Fruit fly (Drosophila melanogaster) whole organism, pupa: ENCODE measurements around the gene CG1571.

Experiments used
- CG10348 ChIP-seq: fragments of 200-800 bp; sonication (Bioruptor generic); IDR thresholded peaks from 2 replicates; pipeline ENCODE4 v1.3.6; 2022; ENCODE audit warnings: missing biosample characterization, missing genetic modification characterization
- CG12605 ChIP-seq: fragments of 200-800 bp; sonication (Bioruptor generic); IDR thresholded peaks from 2 replicates; pipeline ENCODE4 v1.3.6; 2022; ENCODE audit warnings: missing biosample characterization, missing genetic modification characterization
- CG13204 ChIP-seq: fragments of 200-800 bp; sonication (Bioruptor generic); optimal IDR thresholded peaks from 2 replicates; lab custom pipeline; 2018; ENCODE audit warnings: missing biosample characterization, mild to moderate bottlenecking, missing genetic modification characterization, moderate library complexity
- CG14655 ChIP-seq: fragments of 200-800 bp; sonication (Bioruptor generic); optimal IDR thresholded peaks from 3 replicates; lab custom pipeline; 2017; ENCODE audit warnings: mild to moderate bottlenecking, missing biosample characterization, missing genetic modification reagents, missing genetic modification characterization
- CG15710 ChIP-seq: fragments of 200-800 bp; sonication (Bioruptor generic); optimal IDR thresholded peaks from 2 replicates; lab custom pipeline; 2018; ENCODE audit warnings: missing biosample characterization, mild to moderate bottlenecking, missing genetic modification characterization, moderate library complexity
- CG17806 ChIP-seq: fragments of 200-800 bp; sonication (Bioruptor generic); optimal IDR thresholded peaks from 2 replicates; lab custom pipeline; 2018; ENCODE audit warnings: missing biosample characterization, mild to moderate bottlenecking, missing genetic modification characterization, moderate library complexity
- CG32121 ChIP-seq: fragments of 200-800 bp; sonication (Bioruptor generic); IDR thresholded peaks from 2 replicates; pipeline ENCODE4 v1.3.6; 2022; ENCODE audit warnings: missing biosample characterization, missing genetic modification characterization
- CG34367 ChIP-seq: fragments of 200-800 bp; sonication (Bioruptor generic); optimal IDR thresholded peaks from 2 replicates; lab custom pipeline; 2018; ENCODE audit warnings: missing biosample characterization, mild to moderate bottlenecking, missing genetic modification characterization
- CG4496 ChIP-seq: fragments of 200-800 bp; sonication (Bioruptor generic); IDR thresholded peaks from 3 replicates; pipeline ENCODE4 v1.3.6; 2022; ENCODE audit warnings: missing biosample characterization, missing genetic modification characterization
- CG8159 ChIP-seq: fragments of 200-800 bp; sonication (Bioruptor generic); optimal IDR thresholded peaks from 3 replicates; lab custom pipeline; 2018; ENCODE audit warnings: missing biosample characterization, mild to moderate bottlenecking, missing genetic modification characterization, moderate library complexity
- CG8301 ChIP-seq: fragments of 200-800 bp; sonication (Bioruptor generic); optimal IDR thresholded peaks from 2 replicates; lab custom pipeline; 2018; ENCODE audit warnings: missing biosample characterization, mild to moderate bottlenecking, missing genetic modification characterization
- CG9948 ChIP-seq: fragments of 200-800 bp; sonication (Bioruptor generic); optimal IDR thresholded peaks from 2 replicates; lab custom pipeline; 2018; ENCODE audit warnings: missing biosample characterization, mild to moderate bottlenecking, missing genetic modification characterization, moderate library complexity
- D1 ChIP-seq: fragments of 200-800 bp; sonication (Bioruptor generic); optimal IDR thresholded peaks from 2 replicates; lab custom pipeline; 2018; ENCODE audit warnings: missing biosample characterization, mild to moderate bottlenecking, missing genetic modification characterization, moderate library complexity
- EcR ChIP-seq: fragments of 200-800 bp; sonication (Bioruptor generic); optimal IDR thresholded peaks from 3 replicates; lab custom pipeline; 2019; ENCODE audit warnings: missing biosample characterization, missing genetic modification characterization, mild to moderate bottlenecking, moderate library complexity, missing genetic modification reagents
- Ets98B ChIP-seq: fragments of 200-800 bp; sonication (Bioruptor generic); IDR thresholded peaks from 2 replicates; pipeline ENCODE4 v1.3.6; 2022; ENCODE audit warnings: missing biosample characterization, missing genetic modification characterization
- Pif1A ChIP-seq: fragments of 200-800 bp; sonication (Bioruptor generic); optimal IDR thresholded peaks from 3 replicates; lab custom pipeline; 2016; ENCODE audit warnings: missing biosample characterization, missing genetic modification characterization
- Pif1B ChIP-seq: fragments of 200-800 bp; sonication (Bioruptor generic); optimal IDR thresholded peaks from 3 replicates; lab custom pipeline; 2016; ENCODE audit warnings: missing biosample characterization, missing genetic modification characterization
- Snoo ChIP-seq: fragments of 200-800 bp; sonication (Bioruptor generic); optimal IDR thresholded peaks from 3 replicates; lab custom pipeline; 2017; ENCODE audit warnings: missing biosample characterization, mild to moderate bottlenecking, missing genetic modification characterization, inconsistent platforms
- fd96Ca ChIP-seq: fragments of 200-800 bp; sonication (Bioruptor generic); IDR thresholded peaks from 3 replicates; pipeline ENCODE4 v1.3.6; 2022; ENCODE audit warnings: missing biosample characterization, missing genetic modification characterization
- gl ChIP-seq: fragments of 200-800 bp; sonication (Bioruptor generic); optimal IDR thresholded peaks from 2 replicates; lab custom pipeline; 2018; ENCODE audit warnings: missing biosample characterization, mild to moderate bottlenecking, missing genetic modification characterization
- rn ChIP-seq: fragments of 200-800 bp; sonication (Bioruptor generic); IDR thresholded peaks from 2 replicates; pipeline ENCODE4 v1.3.6; 2022; ENCODE audit warnings: missing biosample characterization, missing genetic modification characterization

CG1571 gene

DNA sequence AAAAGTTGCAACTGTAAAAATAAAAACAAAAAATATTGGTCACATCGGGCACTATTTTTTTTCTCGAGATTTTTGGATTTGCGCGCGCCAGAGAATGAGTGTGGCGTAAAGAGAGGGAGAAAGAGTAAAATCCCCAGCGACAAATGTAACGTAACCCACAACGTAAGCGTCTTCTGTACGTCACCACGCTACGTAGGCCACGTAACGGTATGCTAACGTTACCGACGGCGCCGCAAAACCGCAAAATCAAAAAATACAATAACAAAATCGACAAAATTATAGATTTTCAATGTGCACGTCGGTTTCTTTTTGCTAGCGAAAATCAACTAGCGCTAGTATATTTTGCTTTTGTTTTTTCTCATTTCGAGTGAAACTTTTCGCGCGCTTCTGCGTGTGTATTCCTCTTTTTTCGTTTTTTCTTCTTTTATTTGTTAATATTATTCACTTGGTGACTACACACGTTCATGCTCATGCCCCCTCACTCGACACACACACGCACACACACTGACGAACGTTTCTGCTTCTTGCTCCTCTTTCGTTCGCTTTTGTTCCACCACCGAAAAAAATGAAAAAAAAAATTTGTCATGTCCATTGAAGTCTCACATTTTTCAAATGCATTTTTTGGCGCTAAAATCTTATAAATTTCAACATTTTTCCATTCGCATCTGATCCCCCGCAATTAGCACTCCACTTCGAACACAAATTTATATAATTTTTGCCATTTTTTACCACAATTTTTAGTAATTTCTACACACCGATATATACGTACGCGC is 15.3 kb upstream of the CG1571 start:
- TF ChIP-seq CG9948 (tag; lab: Kevin White, UChicago) = no peak
- TF ChIP-seq Ets98B = peak; percentile 34; the same call in 1 of the 2 replicates
- peak; percentile 15 for TF ChIP-seq Pif1B (GFP tag; lab: Kevin White, UChicago)
- TF ChIP-seq Pif1A = peak; percentile 7
- TF ChIP-seq, all 21 proteins: peak for 3

DNA sequence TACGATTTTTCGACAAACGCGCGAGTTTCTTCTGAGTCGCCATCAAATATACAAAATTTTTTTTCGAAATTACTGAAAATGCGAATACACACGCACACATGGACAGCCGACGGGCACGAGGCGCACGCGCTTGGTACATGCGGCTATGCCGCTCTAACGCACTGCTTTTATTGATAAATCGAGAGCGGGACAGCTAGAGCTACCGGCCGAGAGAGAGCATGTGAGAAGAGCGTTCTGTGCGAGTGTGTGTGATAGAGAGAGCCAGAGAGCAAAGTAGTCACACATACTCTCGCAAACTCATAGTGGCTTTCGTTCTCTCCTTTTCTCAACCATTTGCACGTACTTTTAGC is 14.8 kb upstream of the CG1571 start:
- TF ChIP-seq CG17806 (tag; lab: Kevin White, UChicago) = no peak
- no peak for TF ChIP-seq Pif1B (GFP tag; lab: Kevin White, UChicago)
- no peak for TF ChIP-seq Snoo (tag; lab: Kevin White, UChicago)
- no peak for TF ChIP-seq EcR (GFP tag; lab: Kevin White, UChicago)
- no peak for TF ChIP-seq rn (GFP tag; lab: Robert Waterston, UW)
- peak; percentile 58 for TF ChIP-seq Ets98B
- peak; percentile 77 for TF ChIP-seq CG4496 (GFP tag; lab: Robert Waterston, UW)
- TF ChIP-seq CG15710 = no peak
- TF ChIP-seq CG32121 (GFP tag; lab: Robert Waterston, UW) = peak; percentile 54; the same call in 1 of the 2 replicates
- peak; percentile 14 for TF ChIP-seq CG14655 (GFP tag; lab: Kevin White, UChicago)
- peak; percentile 4 for TF ChIP-seq CG8159 (tag; lab: Kevin White, UChicago)
- peak; percentile 34; the same call in 1 of the 2 replicates for TF ChIP-seq CG12605
- no peak for TF ChIP-seq D1
- TF ChIP-seq CG13204 (GFP tag; lab: Kevin White, UChicago) = no peak
- no peak for TF ChIP-seq CG10348 (GFP tag; lab: Robert Waterston, UW)
- peak; percentile 52; the same call in 1 of the 3 replicates for TF ChIP-seq fd96Ca (GFP tag; lab: Robert Waterston, UW)
- TF ChIP-seq CG34367 (tag; lab: Kevin White, UChicago) = no peak
- no peak for TF ChIP-seq CG9948 (tag; lab: Kevin White, UChicago)
- TF ChIP-seq, all 21 proteins: peak for 7

DNA sequence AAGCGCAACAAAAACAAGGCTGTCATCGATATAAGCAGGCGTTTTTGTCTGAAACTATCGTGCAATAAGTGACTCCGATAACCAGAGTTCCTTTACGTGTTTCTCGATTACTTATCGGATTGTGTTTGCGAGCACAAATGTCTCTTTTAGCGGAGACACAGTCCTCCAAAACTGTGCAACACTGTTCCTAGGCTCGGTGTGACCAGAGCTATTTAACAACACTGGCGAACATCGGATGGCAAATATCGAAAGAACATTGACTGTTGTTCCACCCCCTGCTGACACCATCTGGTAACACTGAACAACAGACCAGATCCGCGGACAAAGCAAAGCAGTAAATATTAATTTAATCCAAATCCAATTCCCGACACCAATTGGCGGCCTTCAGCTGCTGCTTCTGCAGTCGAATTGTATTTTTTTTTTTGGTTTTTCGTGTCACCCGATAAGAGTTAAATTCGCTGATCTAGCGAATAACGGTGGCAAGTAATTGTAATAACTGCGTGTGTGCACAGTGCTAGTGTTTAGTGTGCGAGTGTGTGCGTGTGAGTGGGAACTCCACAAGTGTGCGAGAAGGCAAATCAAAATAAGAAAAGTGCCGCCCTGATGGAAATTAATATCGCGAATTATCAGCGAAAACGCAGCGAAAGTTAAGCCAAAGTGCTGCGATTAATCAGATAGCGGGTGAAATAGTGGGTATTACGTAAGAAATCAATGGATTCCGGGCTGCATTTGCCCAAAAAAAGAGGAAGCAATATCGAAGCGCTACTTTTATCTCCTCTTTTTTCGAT is 14.1 kb upstream of the CG1571 start, which contains the start of gene mys:
TSS of gene mys (plus strand) at position 254 of the 788 bp plus-strand sequence.
- TF ChIP-seq CG4496 (GFP tag; lab: Robert Waterston, UW) = peak; percentile 19; the same call in 1 of the 3 replicates
- TF ChIP-seq CG14655 (GFP tag; lab: Kevin White, UChicago) = peak; percentile 40
- TF ChIP-seq CG8301 (tag; lab: Kevin White, UChicago) = peak; percentile 27
- no peak for TF ChIP-seq CG15710
- TF ChIP-seq CG12605 = peak; percentile 63
- peak; percentile 18; the same call in 1 of the 3 replicates for TF ChIP-seq fd96Ca (GFP tag; lab: Robert Waterston, UW)
- TF ChIP-seq CG13204 (GFP tag; lab: Kevin White, UChicago) = peak; percentile 14
- peak; percentile 37 for TF ChIP-seq gl (tag; lab: Kevin White, UChicago)
- no peak for TF ChIP-seq Snoo (tag; lab: Kevin White, UChicago)

DNA sequence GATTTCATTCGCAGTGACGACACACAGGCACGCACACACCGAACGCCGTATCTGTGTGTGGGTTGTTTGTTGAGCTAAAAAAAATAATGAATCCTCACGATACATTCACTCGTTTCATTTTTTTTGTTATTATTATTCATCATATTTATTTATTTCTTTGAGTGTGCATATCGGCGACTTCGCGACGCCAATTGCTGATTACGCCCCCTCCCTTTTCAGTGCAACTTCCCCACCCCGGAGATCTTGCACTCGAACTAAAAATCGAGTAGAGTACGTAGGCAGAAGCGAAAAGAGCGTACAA is 13.5 kb upstream of the CG1571 start:
- TF ChIP-seq CG32121 (GFP tag; lab: Robert Waterston, UW) (no peak), CG10348 (GFP tag; lab: Robert Waterston, UW) (no peak), CG15710 (no peak), Pif1B (GFP tag; lab: Kevin White, UChicago) (no peak), Snoo (tag; lab: Kevin White, UChicago) (no peak), CG9948 (tag; lab: Kevin White, UChicago) (no peak), Ets98B (no peak; the same call in 1 of the 2 replicates), Pif1A (no peak), CG17806 (tag; lab: Kevin White, UChicago) (no peak), CG4496 (GFP tag; lab: Robert Waterston, UW) (no peak), fd96Ca (GFP tag; lab: Robert Waterston, UW) (no peak; the same call in 2 of the 3 replicates), CG8301 (tag; lab: Kevin White, UChicago) (no peak)

DNA sequence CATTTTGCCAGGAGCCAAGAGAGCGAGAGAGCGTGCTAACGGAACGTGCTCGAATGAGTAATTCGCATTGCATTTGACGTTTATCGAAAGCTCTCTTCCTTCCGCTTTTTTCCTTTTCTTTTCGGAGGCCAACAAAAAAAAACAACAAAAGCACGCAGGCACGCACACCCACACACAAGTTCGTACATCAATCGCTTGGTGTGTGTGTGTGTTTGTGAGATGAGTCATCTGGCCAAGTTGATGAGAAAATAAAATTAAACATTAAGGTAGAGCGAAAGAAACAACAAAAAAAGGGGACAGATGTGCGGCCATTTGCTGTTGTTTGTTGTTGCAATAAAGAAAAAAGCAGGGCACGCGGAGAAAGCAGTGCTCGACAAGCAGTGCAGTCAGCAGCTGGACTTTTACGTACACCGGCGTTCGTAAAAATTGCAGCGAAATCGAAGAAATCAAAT is 12.4 kb upstream of the CG1571 start:
- TF ChIP-seq Snoo (tag; lab: Kevin White, UChicago) (peak; percentile 67), D1 (no peak), fd96Ca (GFP tag; lab: Robert Waterston, UW) (peak; percentile 52; the same call in 1 of the 3 replicates), CG14655 (GFP tag; lab: Kevin White, UChicago) (no peak), CG4496 (GFP tag; lab: Robert Waterston, UW) (peak; percentile 88), Pif1A (peak; percentile 84), CG10348 (GFP tag; lab: Robert Waterston, UW) (no peak), CG13204 (GFP tag; lab: Kevin White, UChicago) (no peak), Pif1B (GFP tag; lab: Kevin White, UChicago) (peak; percentile 58), CG8301 (tag; lab: Kevin White, UChicago) (peak; percentile 40), rn (GFP tag; lab: Robert Waterston, UW) (0 out of 2 replicates have a peak, but pooled peaks have one; percentile 10), CG17806 (tag; lab: Kevin White, UChicago) (peak; percentile 38), EcR (GFP tag; lab: Kevin White, UChicago) (no peak), gl (tag; lab: Kevin White, UChicago) (peak; percentile 74), Ets98B (peak; percentile 77), CG8159 (tag; lab: Kevin White, UChicago) (peak; percentile 51), CG32121 (GFP tag; lab: Robert Waterston, UW) (peak; percentile 79), CG12605 (peak; percentile 79), CG9948 (tag; lab: Kevin White, UChicago) (peak; percentile 25), CG15710 (peak; percentile 55), CG34367 (tag; lab: Kevin White, UChicago) (peak; percentile 50)
